Fruit fly (Drosophila melanogaster) whole organism, embryonic: Measurements from ENCODE around the gene Sas-4.

Experiments
- Atf-2 ChIP-seq: fragments of 200-800 bp; sonication (Bioruptor generic); optimal IDR thresholded peaks from 2 replicates; lab custom pipeline; 2016; ENCODE audit warnings: missing biosample characterization, missing genetic modification characterization
- Atf3 ChIP-seq: fragments of 200-800 bp; sonication (Bioruptor generic); optimal IDR thresholded peaks from 3 replicates; lab custom pipeline; 2016; ENCODE audit warnings: missing biosample characterization, missing genetic modification characterization
- B-H1 ChIP-seq: fragments of 200-800 bp; sonication (Bioruptor generic); IDR thresholded peaks from 3 replicates; pipeline ENCODE4 v1.3.6; 2022; ENCODE audit warnings: missing biosample characterization, missing genetic modification characterization
- BtbVII ChIP-seq: fragments of 200-800 bp; sonication (Bioruptor generic); optimal IDR thresholded peaks from 3 replicates; lab custom pipeline; 2017; ENCODE audit warnings: missing biosample characterization, mild to moderate bottlenecking, missing genetic modification characterization
- CG10274 ChIP-seq: fragments of 200-800 bp; sonication (Bioruptor generic); optimal IDR thresholded peaks from 3 replicates; lab custom pipeline; 2017; ENCODE audit warnings: missing biosample characterization, mild to moderate bottlenecking, missing genetic modification characterization
- CG10543 ChIP-seq: fragments of 200-800 bp; sonication (Bioruptor generic); optimal IDR thresholded peaks from 3 replicates; lab custom pipeline; 2017; ENCODE audit warnings: missing biosample characterization, mild to moderate bottlenecking, missing genetic modification characterization, moderate library complexity
- CG11504 ChIP-seq: fragments of 200-800 bp; sonication (Bioruptor generic); optimal IDR thresholded peaks from 3 replicates; lab custom pipeline; 2019; ENCODE audit warnings: missing biosample characterization, mild to moderate bottlenecking, missing genetic modification characterization, moderate library complexity
- CG12236 ChIP-seq: fragments of 200-800 bp; sonication (Bioruptor generic); optimal IDR thresholded peaks from 2 replicates; lab custom pipeline; 2016; ENCODE audit warnings: missing biosample characterization, missing genetic modification characterization
- CG1233 ChIP-seq: fragments of 200-800 bp; sonication (Bioruptor generic); optimal IDR thresholded peaks from 4 replicates; lab custom pipeline; 2018; ENCODE audit warnings: missing biosample characterization, mild to moderate bottlenecking, missing genetic modification characterization
- CG12659 ChIP-seq: fragments of 200-800 bp; sonication (Bioruptor generic); optimal IDR thresholded peaks from 3 replicates; lab custom pipeline; 2017; ENCODE audit warnings: mild to moderate bottlenecking, missing biosample characterization, missing genetic modification reagents, missing genetic modification characterization
- CG13624 ChIP-seq: fragments of 200-800 bp; sonication (Bioruptor generic); optimal IDR thresholded peaks from 2 replicates; lab custom pipeline; 2016; ENCODE audit warnings: missing biosample characterization, missing genetic modification characterization
- CG15011 ChIP-seq: fragments of 200-800 bp; sonication (Bioruptor generic); optimal IDR thresholded peaks from 3 replicates; lab custom pipeline; 2018; ENCODE audit warnings: missing biosample characterization, mild to moderate bottlenecking, missing genetic modification characterization
- CG15269 ChIP-seq: fragments of 200-800 bp; sonication (Bioruptor generic); optimal IDR thresholded peaks from 2 replicates; lab custom pipeline; 2018; ENCODE audit warnings: missing biosample characterization, mild to moderate bottlenecking, missing genetic modification characterization, moderate library complexity
- CG1647 ChIP-seq: fragments of 200-800 bp; sonication (Bioruptor generic); optimal IDR thresholded peaks from 3 replicates; lab custom pipeline; 2016; ENCODE audit warnings: missing biosample characterization, missing genetic modification characterization
- CG16813 ChIP-seq: fragments of 200-800 bp; sonication (Bioruptor generic); IDR thresholded peaks from 3 replicates; pipeline ENCODE4 v1.3.6; 2022; ENCODE audit warnings: missing biosample characterization, missing genetic modification characterization; ENCODE audit not compliant: partially characterized antibody
- CG17359 ChIP-seq: fragments of 200-800 bp; sonication (Bioruptor generic); optimal IDR thresholded peaks from 3 replicates; lab custom pipeline; 2018; ENCODE audit warnings: missing biosample characterization, mild to moderate bottlenecking, missing genetic modification characterization, moderate library complexity
- CG17612 ChIP-seq: fragments of 200-800 bp; sonication (Bioruptor generic); IDR thresholded peaks from 2 replicates; pipeline ENCODE4 v1.3.6; 2022; ENCODE audit warnings: missing biosample characterization, missing genetic modification characterization
- CG18011 ChIP-seq: fragments of 200-800 bp; sonication (Bioruptor generic); optimal IDR thresholded peaks from 2 replicates; lab custom pipeline; 2017; ENCODE audit warnings: missing biosample characterization, missing genetic modification characterization, mild to moderate bottlenecking, moderate library complexity, missing genotype
- CG32772 ChIP-seq: fragments of 200-800 bp; sonication (Bioruptor generic); IDR thresholded peaks from 2 replicates; pipeline ENCODE4 v1.3.6; 2022; ENCODE audit warnings: missing biosample characterization, missing genetic modification characterization
- CG33213 ChIP-seq: fragments of 200-800 bp; sonication (Bioruptor generic); optimal IDR thresholded peaks from 3 replicates; lab custom pipeline; 2016; ENCODE audit warnings: missing biosample characterization, missing genetic modification characterization
- CG4424 ChIP-seq: fragments of 200-800 bp; sonication (Bioruptor generic); optimal IDR thresholded peaks from 3 replicates; lab custom pipeline; 2016; ENCODE audit warnings: missing biosample characterization, missing genetic modification characterization
- CG5180 ChIP-seq: fragments of 200-800 bp; sonication (Bioruptor generic); optimal IDR thresholded peaks from 3 replicates; lab custom pipeline; 2017; ENCODE audit warnings: missing biosample characterization, missing genetic modification characterization, mild to moderate bottlenecking, moderate library complexity, missing genetic modification reagents
- CG9437 ChIP-seq: fragments of 200-800 bp; sonication (Bioruptor generic); optimal IDR thresholded peaks from 2 replicates; lab custom pipeline; 2018; ENCODE audit warnings: missing biosample characterization, mild to moderate bottlenecking, missing genetic modification characterization
- D19B ChIP-seq: fragments of 200-800 bp; sonication (Bioruptor generic); optimal IDR thresholded peaks from 2 replicates; lab custom pipeline; 2017; ENCODE audit warnings: missing biosample characterization, mild to moderate bottlenecking, missing genetic modification characterization
- Dbx ChIP-seq: fragments of 200-800 bp; sonication (Bioruptor generic); IDR thresholded peaks from 3 replicates; pipeline ENCODE4 v1.3.6; 2022; ENCODE audit warnings: missing biosample characterization, missing genetic modification characterization
- Deaf1 ChIP-seq: fragments of 200-800 bp; optimal IDR thresholded peaks from 3 replicates; lab custom pipeline; 2019; ENCODE audit warnings: missing biosample characterization, mild to moderate bottlenecking, missing genetic modification characterization, moderate library complexity
- Elba2 ChIP-seq: fragments of 200-800 bp; sonication (Bioruptor generic); optimal IDR thresholded peaks from 3 replicates; lab custom pipeline; 2016; ENCODE audit warnings: missing biosample characterization, missing genetic modification characterization
- Hand ChIP-seq: fragments of 200-800 bp; sonication (Bioruptor generic); optimal IDR thresholded peaks from 2 replicates; lab custom pipeline; 2017; ENCODE audit warnings: mild to moderate bottlenecking, missing biosample characterization, missing genetic modification reagents, missing genetic modification characterization
- Hr3 ChIP-seq: fragments of 200-800 bp; sonication (Bioruptor generic); optimal IDR thresholded peaks from 3 replicates; lab custom pipeline; 2016; ENCODE audit warnings: missing biosample characterization, missing genetic modification characterization
- Lpt ChIP-seq: fragments of >200 bp; optimal IDR thresholded peaks from 2 replicates; lab custom pipeline; 2018; ENCODE audit warnings: missing biosample characterization, missing genetic modification characterization
- MBD-R2 ChIP-seq: fragments of 200-800 bp; sonication (Bioruptor generic); IDR thresholded peaks from 2 replicates; pipeline ENCODE4 v1.3.6; 2022; ENCODE audit warnings: missing biosample characterization, missing genetic modification characterization
- Nf-YA ChIP-seq: fragments of 200-800 bp; sonication (Bioruptor generic); IDR thresholded peaks from 2 replicates; pipeline ENCODE4 v1.3.6; 2022; ENCODE audit warnings: missing biosample characterization, missing genetic modification characterization
- Pdp1 ChIP-seq, 2 experiments: fragments of 200-800 bp; sonication (Bioruptor generic); optimal IDR thresholded peaks; 3 replicates each; lab custom pipeline; 2016; ENCODE audit warnings: missing biosample characterization in 2 of 2, missing genetic modification characterization in 2 of 2, mild to moderate bottlenecking in 1 of 2, moderate library complexity in 1 of 2
- Six4 ChIP-seq: fragments of 200-800 bp; sonication (Bioruptor generic); optimal IDR thresholded peaks from 2 replicates; lab custom pipeline; 2016; ENCODE audit warnings: missing biosample characterization, missing genetic modification characterization
- Trl ChIP-seq, 3 experiments: fragments of >200 bp in 2 of 3; fragments of 200-800 bp in 1 of 3; sonication (Bioruptor generic) in 1 of 3; optimal IDR thresholded peaks; 2 replicates in 1 of 3; 3 replicates in 2 of 3; lab custom pipeline; 2016 to 2017; ENCODE audit warnings: missing biosample characterization in 1 of 3, missing genetic modification characterization in 1 of 3
- cg ChIP-seq: fragments of 200-800 bp; sonication (Bioruptor generic); optimal IDR thresholded peaks from 3 replicates; lab custom pipeline; 2019; ENCODE audit warnings: missing biosample characterization, mild to moderate bottlenecking, missing genetic modification characterization, moderate library complexity
- chinmo ChIP-seq: fragments of 200-800 bp; sonication (Bioruptor generic); IDR thresholded peaks from 4 replicates; pipeline ENCODE4 v1.3.6; 2022; ENCODE audit warnings: missing biosample characterization, missing genetic modification characterization; ENCODE audit not compliant: partially characterized antibody
- dm ChIP-seq: fragments of 200-800 bp; sonication (Bioruptor generic); optimal IDR thresholded peaks from 3 replicates; lab custom pipeline; 2016; ENCODE audit warnings: missing biosample characterization, missing genetic modification characterization
- ham ChIP-seq: fragments of 200-800 bp; sonication (Bioruptor generic); IDR thresholded peaks from 2 replicates; pipeline ENCODE4 v1.3.6; 2022; ENCODE audit warnings: missing biosample characterization, missing genetic modification characterization
- hb ChIP-seq: fragments of 200-800 bp; sonication (Bioruptor generic); IDR thresholded peaks from 3 replicates; pipeline ENCODE4 v1.3.6; 2022; ENCODE audit warnings: missing biosample characterization, missing genetic modification characterization; ENCODE audit not compliant: partially characterized antibody
- hth ChIP-seq: fragments of >200 bp; optimal IDR thresholded peaks from 2 replicates; lab custom pipeline; 2017; ENCODE audit warnings: inconsistent platforms
- knrl ChIP-seq: fragments of 200-800 bp; sonication (Bioruptor generic); IDR thresholded peaks from 3 replicates; pipeline ENCODE4 v1.3.6; 2022; ENCODE audit warnings: missing biosample characterization, missing genetic modification characterization; ENCODE audit not compliant: partially characterized antibody
- mam ChIP-seq: fragments of 200-800 bp; sonication (Bioruptor generic); optimal IDR thresholded peaks from 3 replicates; lab custom pipeline; 2016; ENCODE audit warnings: missing biosample characterization, missing genetic modification characterization
- nom ChIP-seq: fragments of 200-800 bp; sonication (Bioruptor generic); optimal IDR thresholded peaks from 2 replicates; lab custom pipeline; 2017; ENCODE audit warnings: missing biosample characterization, missing genetic modification characterization, mild to moderate bottlenecking, moderate library complexity, missing genetic modification reagents
- oc ChIP-seq: fragments of 200-800 bp; sonication (Bioruptor generic); optimal IDR thresholded peaks from 2 replicates; lab custom pipeline; 2018; ENCODE audit warnings: missing biosample characterization, mild to moderate bottlenecking, missing genetic modification characterization, moderate library complexity
- peb ChIP-seq: fragments of 200-800 bp; sonication (Bioruptor generic); IDR thresholded peaks from 2 replicates; pipeline ENCODE4 v1.3.6; 2022; ENCODE audit warnings: missing biosample characterization, missing genetic modification characterization
- phol ChIP-seq: fragments of 200-800 bp; sonication (Bioruptor generic); optimal IDR thresholded peaks from 3 replicates; lab custom pipeline; 2018; ENCODE audit warnings: missing biosample characterization, mild to moderate bottlenecking, missing genetic modification characterization, moderate library complexity
- pnt ChIP-seq: fragments of 200-800 bp; sonication (Bioruptor generic); optimal IDR thresholded peaks from 3 replicates; lab custom pipeline; 2016; ENCODE audit warnings: missing biosample characterization, missing genetic modification characterization
- seq ChIP-seq: fragments of 200-800 bp; sonication (Bioruptor generic); IDR thresholded peaks from 2 replicates; pipeline ENCODE4 v1.3.6; 2022; ENCODE audit warnings: missing biosample characterization, missing genetic modification characterization
- stwl ChIP-seq: fragments of 200-800 bp; sonication (Bioruptor generic); optimal IDR thresholded peaks from 3 replicates; lab custom pipeline; 2018; ENCODE audit warnings: missing biosample characterization, mild to moderate bottlenecking, missing genetic modification characterization, moderate library complexity
- vvl ChIP-seq: fragments of 200-800 bp; sonication (Bioruptor generic); IDR thresholded peaks from 2 replicates; pipeline ENCODE4 v1.3.6; 2022; ENCODE audit warnings: missing biosample characterization, missing genetic modification characterization

Sas-4 gene

dm6 chr3R:7187989-7188388 is 36.8 kb downstream of the Sas-4 start:
- TF ChIP-seq Nf-YA (no peak), knrl (no peak), BtbVII (GFP tag; lab: Kevin White, UChicago) (peak; percentile 3), Deaf1 (tag; lab: Kevin White, UChicago) (no peak), CG16813 (GFP tag; lab: Robert Waterston, UW) (no peak), vvl (peak; percentile 34; the same call in 1 of the 2 replicates), CG10274 (GFP tag; lab: Kevin White, UChicago) (peak; percentile 72), Atf3 (peak; percentile 12), Elba2 (GFP tag; lab: Kevin White, UChicago) (no peak), CG15011 (GFP tag; lab: Kevin White, UChicago) (no peak), chinmo (GFP tag; lab: Robert Waterston, UW) (0 out of 4 replicates have a peak, but pooled peaks have one; percentile 61), CG12659 (no peak), Pdp1 (GFP tag; optimal IDR thresholded peaks at IDR 0.05; lab: Kevin White, UChicago) (peak in 1 of 2 experiments; percentile 93), B-H1 (no peak), seq (GFP tag; lab: Robert Waterston, UW) (no peak), Atf-2 (no peak), ham (GFP tag; lab: Robert Waterston, UW) (no peak), Lpt (no peak), Hr3 (no peak), Hand (GFP tag; lab: Kevin White, UChicago) (no peak), CG12236 (GFP tag; lab: Kevin White, UChicago) (no peak), Six4 (GFP tag; lab: Kevin White, UChicago) (no peak), CG13624 (GFP tag; lab: Kevin White, UChicago) (no peak), CG4424 (GFP tag; lab: Kevin White, UChicago) (no peak), CG18011 (no peak), Trl (optimal IDR thresholded peaks at IDR 0.05; lab: Kevin White, UChicago) (peak; percentile 9 to 16), Trl (GFP tag; optimal IDR thresholded peaks at IDR 0.05; lab: Kevin White, UChicago) (no peak), dm (GFP tag; lab: Kevin White, UChicago) (peak; percentile 57), stwl (tag; lab: Kevin White, UChicago) (peak; percentile 34), CG17359 (tag; lab: Kevin White, UChicago) (no peak), CG9437 (GFP tag; lab: Kevin White, UChicago) (peak; percentile 28), mam (no peak), D19B (GFP tag; lab: Kevin White, UChicago) (no peak), CG5180 (no peak), MBD-R2 (no peak), CG32772 (GFP tag; lab: Robert Waterston, UW) (no peak), phol (tag; lab: Kevin White, UChicago) (no peak), CG11504 (no peak), peb (GFP tag; lab: Robert Waterston, UW) (no peak), cg (peak; percentile 40), CG1233 (GFP tag; lab: Kevin White, UChicago) (no peak), CG15269 (no peak), hth (no peak), pnt (no peak), Dbx (GFP tag; lab: Robert Waterston, UW) (no peak), CG1647 (no peak), oc (tag; lab: Kevin White, UChicago) (no peak), nom (GFP tag; lab: Kevin White, UChicago) (no peak), CG33213 (GFP tag; lab: Kevin White, UChicago) (no peak), hb (GFP tag; lab: Robert Waterston, UW) (no peak), CG17612 (no peak), CG10543 (GFP tag; lab: Kevin White, UChicago) (no peak)
